Worm (Caenorhabditis elegans) whole organism, early embryonic: ENCODE results near the gene dyf-17.
"Not testable (repeated sequence)": the region's sequence is repeated elsewhere in the genome, so short reads cannot be mapped to it uniquely, and the experiment has no call there.

Experiments used
- B0310.2 ChIP-seq: sonication (generic microtip); optimal IDR thresholded peaks from 2 replicates; lab custom pipeline; 2016; ENCODE audit warnings: mild to moderate bottlenecking, missing genetic modification characterization, missing compliant biosample characterization
- aly-1 ChIP-seq: sonication (generic microtip); optimal IDR thresholded peaks from 2 replicates; lab custom pipeline; 2016; ENCODE audit warnings: missing genetic modification characterization, missing compliant biosample characterization
- ama-1 ChIP-seq: fragments of 150-350 bp; optimal IDR thresholded peaks from 2 replicates; lab custom pipeline; 2014
- ets-7 ChIP-seq: sonication (generic microtip); optimal IDR thresholded peaks from 2 replicates; lab custom pipeline; 2016; ENCODE audit warnings: missing genotype, missing genetic modification characterization, missing compliant biosample characterization
- flt-1 ChIP-seq: fragments of 200-800 bp; sonication (Bioruptor generic); IDR thresholded peaks from 2 replicates; pipeline ENCODE4 v1.3.6; 2022; ENCODE audit warnings: missing genetic modification characterization, missing compliant biosample characterization
- hmg-4 ChIP-seq: fragments of 200-800 bp; sonication (Bioruptor generic); optimal IDR thresholded peaks from 2 replicates; lab custom pipeline; 2018; ENCODE audit warnings: mild to moderate bottlenecking, missing genetic modification characterization, missing compliant biosample characterization
- pes-1 ChIP-seq: fragments of 200-800 bp; sonication (Bioruptor generic); IDR thresholded peaks from 2 replicates; pipeline ENCODE4 v1.3.6; 2022; ENCODE audit warnings: missing genetic modification reagents, missing genetic modification characterization, missing compliant biosample characterization
- scrt-1 ChIP-seq: fragments of 200-800 bp; sonication (Bioruptor generic); IDR thresholded peaks from 2 replicates; pipeline ENCODE4 v1.3.6; 2022; ENCODE audit warnings: missing genetic modification characterization, missing compliant biosample characterization
- tbx-11 ChIP-seq: fragments of 200-800 bp; sonication (Bioruptor generic); IDR thresholded peaks from 2 replicates; pipeline ENCODE4 v1.3.6; 2022; ENCODE audit warnings: missing genetic modification characterization, missing compliant biosample characterization
- tbx-37 ChIP-seq: fragments of 200-800 bp; sonication (Bioruptor generic); conservative IDR thresholded peaks from 2 replicates; pipeline ENCODE4 v1.3.6; 2022; ENCODE audit warnings: missing genetic modification reagents, missing genetic modification characterization, missing compliant biosample characterization
- tra-4 ChIP-seq: sonication (generic microtip); optimal IDR thresholded peaks from 2 replicates; lab custom pipeline; 2017; ENCODE audit warnings: missing genetic modification characterization, missing compliant biosample characterization

- TF ChIP-seq flt-1 (GFP tag; lab: Robert Waterston, UW); tbx-37 (GFP tag; lab: Robert Waterston, UW); ama-1 (lab: Kevin White, UChicago); B0310.2 (tag; lab: Kevin White, UChicago); tra-4 (tag; lab: Kevin White, UChicago); pes-1 (GFP tag; lab: Robert Waterston, UW); hmg-4 (GFP tag; lab: Kevin White, UChicago); scrt-1 (GFP tag; lab: Robert Waterston, UW); ets-7; tbx-11; aly-1 (tag; lab: Kevin White, UChicago): not testable (repeated sequence)
Measured at ce11 chrV:19101589-19102201, 25.6 kb upstream of the dyf-17 start, which contains the start of gene zhp-4.
